Worm (Caenorhabditis elegans): ENCODE measurements around the gene Y22D7AL.15.

- TF ChIP-seq R02D3.7 (tag; optimal IDR thresholded peaks at IDR 0.05) (no peak), aly-2 (tag; optimal IDR thresholded peaks at IDR 0.05) (no peak), lin-15B (tag; optimal IDR thresholded peaks at IDR 0.05) (no peak), pha-4 (tag; optimal IDR thresholded peaks at IDR 0.05) (peak; percentile 23), snpc-4 (tag; optimal IDR thresholded peaks at IDR 0.05) (no peak), ama-1 (optimal IDR thresholded peaks at IDR 0.05) (no peak), nhr-76 (tag; optimal IDR thresholded peaks at IDR 0.05) (no peak)
Observed at ce11 chrIII:1661031-1661430, 1.4 kb upstream of the Y22D7AL.15 start.
